Fruit fly (Drosophila melanogaster) whole organism, embryonic: Measurements from ENCODE around the gene ATPsynO.

Source experiments
- Adf1 ChIP-seq: fragments of 200-800 bp; sonication (Bioruptor generic); IDR thresholded peaks from 2 replicates; pipeline ENCODE4 v1.3.6; 2022; ENCODE audit warnings: missing biosample characterization, missing genetic modification characterization
- Atf3 ChIP-seq: fragments of 200-800 bp; sonication (Bioruptor generic); optimal IDR thresholded peaks from 3 replicates; lab custom pipeline; 2016; ENCODE audit warnings: missing biosample characterization, missing genetic modification characterization
- Atf6 ChIP-seq: fragments of 200-800 bp; sonication (Bioruptor generic); IDR thresholded peaks from 2 replicates; pipeline ENCODE4 v1.3.6; 2022; ENCODE audit warnings: missing biosample characterization, missing genetic modification characterization
- BEAF-32 ChIP-seq: fragments of 200-800 bp; sonication (Bioruptor generic); optimal IDR thresholded peaks from 3 replicates; lab custom pipeline; 2017; ENCODE audit warnings: missing biosample characterization, missing genetic modification characterization, mild to moderate bottlenecking, moderate library complexity, missing genetic modification reagents
- CG10462 ChIP-seq: fragments of 200-800 bp; sonication (Bioruptor generic); optimal IDR thresholded peaks from 2 replicates; lab custom pipeline; 2016; ENCODE audit warnings: missing biosample characterization, missing genetic modification characterization
- CG10565 ChIP-seq: fragments of 200-800 bp; sonication (Bioruptor generic); optimal IDR thresholded peaks from 3 replicates; lab custom pipeline; 2016; ENCODE audit warnings: missing biosample characterization, mild to moderate bottlenecking, missing genetic modification characterization
- CG10959 ChIP-seq: fragments of 200-800 bp; sonication (Bioruptor generic); IDR thresholded peaks from 2 replicates; pipeline ENCODE4 v1.3.6; 2022; ENCODE audit warnings: missing biosample characterization, missing genetic modification characterization
- CG12744 ChIP-seq: fragments of 200-800 bp; sonication (Bioruptor generic); optimal IDR thresholded peaks from 2 replicates; lab custom pipeline; 2016; ENCODE audit warnings: missing biosample characterization, missing genetic modification characterization
- CG12769 ChIP-seq: fragments of 200-800 bp; sonication (Bioruptor generic); optimal IDR thresholded peaks from 2 replicates; lab custom pipeline; 2019; ENCODE audit warnings: missing biosample characterization, mild to moderate bottlenecking, missing genetic modification characterization, moderate library complexity
- CG13296 ChIP-seq: fragments of 200-800 bp; sonication (Bioruptor generic); optimal IDR thresholded peaks from 3 replicates; lab custom pipeline; 2018; ENCODE audit warnings: missing biosample characterization, mild to moderate bottlenecking, missing genetic modification characterization
- CG14014 ChIP-seq: fragments of 200-800 bp; sonication (Bioruptor generic); IDR thresholded peaks from 2 replicates; pipeline ENCODE4 v1.3.6; 2022; ENCODE audit warnings: missing biosample characterization, missing genetic modification characterization
- CG15479 ChIP-seq: fragments of 200-800 bp; sonication (Bioruptor generic); optimal IDR thresholded peaks from 3 replicates; lab custom pipeline; 2019; ENCODE audit warnings: missing biosample characterization, mild to moderate bottlenecking, missing genetic modification characterization, moderate library complexity
- CG18599 ChIP-seq: fragments of 200-800 bp; sonication (Bioruptor generic); optimal IDR thresholded peaks from 3 replicates; lab custom pipeline; 2017; ENCODE audit warnings: missing biosample characterization, missing genetic modification characterization, mild to moderate bottlenecking, moderate library complexity, missing genetic modification reagents
- CG31365 ChIP-seq: fragments of 200-800 bp; sonication (Bioruptor generic); optimal IDR thresholded peaks from 2 replicates; lab custom pipeline; 2018; ENCODE audit warnings: missing biosample characterization, mild to moderate bottlenecking, missing genetic modification characterization
- CG3995 ChIP-seq: fragments of 200-800 bp; sonication (Bioruptor generic); optimal IDR thresholded peaks from 3 replicates; lab custom pipeline; 2016; ENCODE audit warnings: missing biosample characterization, missing genetic modification characterization
- CG4424 ChIP-seq: fragments of 200-800 bp; sonication (Bioruptor generic); optimal IDR thresholded peaks from 3 replicates; lab custom pipeline; 2016; ENCODE audit warnings: missing biosample characterization, missing genetic modification characterization
- CG4730 ChIP-seq: fragments of 200-800 bp; sonication (Bioruptor generic); IDR thresholded peaks from 2 replicates; pipeline ENCODE4 v1.3.6; 2022; ENCODE audit warnings: missing biosample characterization, missing genetic modification characterization
- CG4854 ChIP-seq: fragments of 200-800 bp; sonication (Bioruptor generic); optimal IDR thresholded peaks from 2 replicates; lab custom pipeline; 2016; ENCODE audit warnings: missing biosample characterization, missing genetic modification characterization, inconsistent platforms
- CG6175 ChIP-seq: fragments of 200-800 bp; sonication (Bioruptor generic); IDR thresholded peaks from 3 replicates; pipeline ENCODE4 v1.3.6; 2022; ENCODE audit warnings: missing biosample characterization, missing genetic modification characterization
- CG6854 ChIP-seq: fragments of 200-800 bp; sonication (Bioruptor generic); optimal IDR thresholded peaks from 3 replicates; lab custom pipeline; 2017; ENCODE audit warnings: missing biosample characterization, mild to moderate bottlenecking, missing genetic modification characterization
- CG7839 ChIP-seq: fragments of 200-800 bp; sonication (Bioruptor generic); optimal IDR thresholded peaks from 3 replicates; lab custom pipeline; 2018; ENCODE audit warnings: missing biosample characterization, mild to moderate bottlenecking, missing genetic modification characterization, moderate library complexity
- CG7928 ChIP-seq: fragments of 200-800 bp; sonication (Bioruptor generic); optimal IDR thresholded peaks from 2 replicates; lab custom pipeline; 2017; ENCODE audit warnings: missing biosample characterization, mild to moderate bottlenecking, missing genetic modification characterization
- CG8281 ChIP-seq: fragments of 200-800 bp; sonication (Bioruptor generic); optimal IDR thresholded peaks from 2 replicates; lab custom pipeline; 2018; ENCODE audit warnings: missing biosample characterization, mild to moderate bottlenecking, missing genetic modification characterization, moderate library complexity
- Gsc ChIP-seq: fragments of 200-800 bp; sonication (Bioruptor generic); IDR thresholded peaks from 2 replicates; pipeline ENCODE4 v1.3.6; 2022; ENCODE audit warnings: missing biosample characterization, missing genetic modification characterization
- HLHmδ ChIP-seq: fragments of 200-800 bp; sonication (Bioruptor generic); optimal IDR thresholded peaks from 2 replicates; lab custom pipeline; 2018; ENCODE audit warnings: missing biosample characterization, mild to moderate bottlenecking, missing genetic modification characterization, moderate library complexity
- Jarid2 ChIP-seq: fragments of 200-800 bp; sonication (Bioruptor generic); optimal IDR thresholded peaks from 3 replicates; lab custom pipeline; 2017; ENCODE audit warnings: mild to moderate bottlenecking, missing biosample characterization, missing genetic modification reagents, missing genetic modification characterization
- Lim3 ChIP-seq: fragments of 200-800 bp; sonication (Bioruptor generic); IDR thresholded peaks from 2 replicates; pipeline ENCODE4 v1.3.6; 2022; ENCODE audit warnings: missing biosample characterization, missing genetic modification characterization
- MESR4 ChIP-seq: fragments of 200-800 bp; sonication (Bioruptor generic); optimal IDR thresholded peaks from 2 replicates; lab custom pipeline; 2018; ENCODE audit warnings: missing biosample characterization, mild to moderate bottlenecking, missing genetic modification characterization, moderate library complexity
- Max ChIP-seq: fragments of 200-800 bp; sonication (Bioruptor generic); optimal IDR thresholded peaks from 2 replicates; lab custom pipeline; 2016; ENCODE audit warnings: missing biosample characterization, mild to moderate bottlenecking, missing genetic modification characterization
- Med ChIP-seq: fragments of 200-800 bp; sonication (Bioruptor generic); peaks from one replicate; lab custom pipeline; 2016; ENCODE audit warnings: missing biosample characterization, missing genetic modification characterization, mild to moderate bottlenecking, inconsistent platforms, moderate library complexity
- NfI ChIP-seq: fragments of 200-800 bp; sonication (Bioruptor generic); optimal IDR thresholded peaks from 3 replicates; lab custom pipeline; 2018; ENCODE audit warnings: missing biosample characterization, mild to moderate bottlenecking, missing genetic modification characterization, moderate library complexity
- PHDP ChIP-seq: fragments of 200-800 bp; sonication (Bioruptor generic); optimal IDR thresholded peaks from 3 replicates; lab custom pipeline; 2018; ENCODE audit warnings: missing biosample characterization, mild to moderate bottlenecking, missing genetic modification characterization, moderate library complexity
- Ptx1 ChIP-seq: fragments of 200-800 bp; sonication (Bioruptor generic); IDR thresholded peaks from 2 replicates; pipeline ENCODE4 v1.3.6; 2022; ENCODE audit warnings: missing biosample characterization, missing genetic modification characterization
- Sry-δ ChIP-seq: fragments of 200-800 bp; sonication (Bioruptor generic); optimal IDR thresholded peaks from 2 replicates; lab custom pipeline; 2016; ENCODE audit warnings: missing biosample characterization, missing genetic modification characterization
- Ssrp ChIP-seq: fragments of 200-800 bp; sonication (Bioruptor generic); optimal IDR thresholded peaks from 2 replicates; lab custom pipeline; 2018; ENCODE audit warnings: missing biosample characterization, mild to moderate bottlenecking, missing genetic modification characterization, moderate library complexity
- Stat92E ChIP-seq, 3 experiments: fragments of >200 bp in 2 of 3; fragments of 200-800 bp in 1 of 3; sonication (Bioruptor generic) in 1 of 3; optimal IDR thresholded peaks; 2 replicates each; lab custom pipeline; 2017 to 2019; ENCODE audit warnings: missing biosample characterization in 3 of 3, missing genetic modification characterization in 3 of 3, mild to moderate bottlenecking in 1 of 3, moderate library complexity in 1 of 3
- exex ChIP-seq: fragments of 200-800 bp; sonication (Bioruptor generic); optimal IDR thresholded peaks from 4 replicates; lab custom pipeline; 2018; ENCODE audit warnings: missing biosample characterization, mild to moderate bottlenecking, missing genetic modification characterization, moderate library complexity
- gt ChIP-seq: fragments of 200-800 bp; sonication (Bioruptor generic); IDR thresholded peaks from 2 replicates; pipeline ENCODE4 v1.3.6; 2022; ENCODE audit warnings: missing biosample characterization, missing genetic modification characterization
- insv ChIP-seq, 2 experiments: fragments of 200-800 bp; sonication (Bioruptor generic); optimal IDR thresholded peaks; 3 replicates each; lab custom pipeline; 2016 to 2018; ENCODE audit warnings: missing biosample characterization in 2 of 2, missing genetic modification characterization in 2 of 2
- jing ChIP-seq: fragments of 200-800 bp; sonication (Bioruptor generic); optimal IDR thresholded peaks from 2 replicates; lab custom pipeline; 2018; ENCODE audit warnings: missing biosample characterization, mild to moderate bottlenecking, missing genetic modification characterization
- lola ChIP-seq, 3 experiments: fragments of >200 bp in 2 of 3; fragments of 200-800 bp in 1 of 3; sonication (Bioruptor generic) in 1 of 3; optimal IDR thresholded peaks; 2 replicates each; lab custom pipeline; 2017 to 2019; ENCODE audit warnings: missing biosample characterization in 3 of 3, missing genetic modification characterization in 3 of 3, mild to moderate bottlenecking in 1 of 3, moderate library complexity in 1 of 3
- otp ChIP-seq: fragments of 200-800 bp; sonication (Bioruptor generic); IDR thresholded peaks from 3 replicates; pipeline ENCODE4, ENCODE4 v1.3.6; 2022; ENCODE audit warnings: missing biosample characterization, missing genetic modification characterization
- sc ChIP-seq, 3 experiments: fragments of >200 bp in 2 of 3; fragments of 200-800 bp in 1 of 3; sonication (Bioruptor generic) in 1 of 3; optimal IDR thresholded peaks; 2 replicates in 2 of 3; 3 replicates in 1 of 3; lab custom pipeline; 2017; ENCODE audit warnings: mild to moderate bottlenecking in 1 of 3, missing biosample characterization in 1 of 3, missing genetic modification characterization in 1 of 3, missing genetic modification reagents in 1 of 3
- sd ChIP-seq: fragments of 200-800 bp; sonication (Bioruptor generic); optimal IDR thresholded peaks from 3 replicates; lab custom pipeline; 2018; ENCODE audit warnings: missing biosample characterization, mild to moderate bottlenecking, missing genetic modification characterization, moderate library complexity
- sens ChIP-seq: fragments of 200-800 bp; sonication (Bioruptor generic); peaks from one replicate; lab custom pipeline; 2016; ENCODE audit warnings: missing biosample characterization, missing genetic modification characterization
- sqz ChIP-seq: fragments of 200-800 bp; sonication (Bioruptor generic); optimal IDR thresholded peaks from 3 replicates; lab custom pipeline; 2018; ENCODE audit warnings: missing biosample characterization, mild to moderate bottlenecking, missing genetic modification characterization
- ssp ChIP-seq: fragments of 200-800 bp; sonication (Bioruptor generic); IDR thresholded peaks from 2 replicates; pipeline ENCODE4 v1.3.6; 2022; ENCODE audit warnings: missing biosample characterization, missing genetic modification characterization
- tup ChIP-seq: fragments of 200-800 bp; sonication (Bioruptor generic); optimal IDR thresholded peaks from 2 replicates; lab custom pipeline; 2016; ENCODE audit warnings: missing biosample characterization, mild to moderate bottlenecking, missing genetic modification characterization, moderate library complexity
- unc-4 ChIP-seq: fragments of 200-800 bp; sonication (Bioruptor generic); IDR thresholded peaks from 2 replicates; pipeline ENCODE4 v1.3.6; 2022; ENCODE audit warnings: missing biosample characterization, missing genetic modification characterization; ENCODE audit not compliant: partially characterized antibody

Gene ATPsynO

DNA sequence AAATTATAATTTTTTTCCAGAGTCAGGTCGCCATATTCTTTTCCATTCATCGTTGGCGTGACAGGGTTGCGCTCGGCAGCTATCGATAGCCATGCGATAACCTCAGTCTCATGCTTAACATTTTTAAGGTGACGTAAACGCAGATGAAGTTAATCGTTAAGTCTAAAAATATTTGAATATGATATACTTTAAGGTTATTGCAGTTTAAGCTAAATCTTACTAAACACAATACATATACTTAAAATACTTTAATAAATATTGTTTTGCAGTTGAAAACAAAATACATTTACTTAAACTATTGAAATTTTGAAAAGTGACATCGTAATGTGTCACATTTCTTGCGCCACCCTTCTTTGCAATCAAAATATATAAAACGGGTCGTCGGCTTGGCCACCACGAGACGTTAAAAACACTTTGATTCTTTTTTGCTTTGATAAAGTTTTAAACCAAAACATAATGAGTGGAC is 9.8 kb downstream of the ATPsynO start, which contains the start of the genes Cp190 and CG4338 (continued):
- TF ChIP-seq otp (GFP tag; lab: Robert Waterston, UW): peak; percentile 91
- TF ChIP-seq CG8281 (tag; lab: Kevin White, UChicago): peak; percentile 93
- peak; percentile 84 for TF ChIP-seq CG12744 (GFP tag; lab: Kevin White, UChicago)
- peak; percentile 61 for TF ChIP-seq MESR4
- TF ChIP-seq unc-4 (GFP tag; lab: Robert Waterston, UW): peak; percentile 83
- TF ChIP-seq jing (GFP tag; lab: Kevin White, UChicago): peak; percentile 92
- TF ChIP-seq CG10462: peak; percentile 95
- peak; percentile 99 for TF ChIP-seq sens
- TF ChIP-seq CG6854 (GFP tag; lab: Kevin White, UChicago): peak; percentile 95
- peak in 1 of 3 experiments; percentile 95 for TF ChIP-seq Stat92E (GFP tag; optimal IDR thresholded peaks at IDR 0.05; lab: Kevin White, UChicago)
- peak; percentile 92 for TF ChIP-seq exex
- peak; percentile 91 for TF ChIP-seq CG4854
- TF ChIP-seq CG4424 (GFP tag; lab: Kevin White, UChicago): peak; percentile 98
- peak; percentile 93 for TF ChIP-seq BEAF-32
- TF ChIP-seq CG6175: peak; percentile 90
- TF ChIP-seq tup (GFP tag; lab: Kevin White, UChicago): peak; percentile 91
- peak in 1 of 3 experiments; percentile 99 for TF ChIP-seq lola (GFP tag; optimal IDR thresholded peaks at IDR 0.05; lab: Kevin White, UChicago)
- peak; percentile 3 for TF ChIP-seq HLHmδ (GFP tag; lab: Kevin White, UChicago)
- peak; percentile 99 for TF ChIP-seq Ssrp (tag; lab: Kevin White, UChicago)
- TF ChIP-seq CG3995 (GFP tag; lab: Kevin White, UChicago): peak; percentile 84
- TF ChIP-seq Jarid2: peak; percentile 84
- peak; percentile 80 for TF ChIP-seq CG7928
- TF ChIP-seq CG12769: peak; percentile 97
- peak; percentile 98 for TF ChIP-seq CG18599
- TF ChIP-seq CG10565 (GFP tag; lab: Kevin White, UChicago): peak; percentile 61
- peak; percentile 98 for TF ChIP-seq Ptx1 (GFP tag; lab: Robert Waterston, UW)
- peak; percentile 79 for TF ChIP-seq Adf1 (GFP tag; lab: Robert Waterston, UW)
- peak; percentile 91 for TF ChIP-seq gt (GFP tag; lab: Robert Waterston, UW)
- peak; percentile 95 for TF ChIP-seq CG10959 (GFP tag; lab: Robert Waterston, UW)
- peak; percentile 97 for TF ChIP-seq Atf6 (GFP tag; lab: Robert Waterston, UW)
- peak; percentile 94 for TF ChIP-seq sd (tag; lab: Kevin White, UChicago)
- peak; percentile 98 for TF ChIP-seq NfI
- TF ChIP-seq CG13296: peak; percentile 99
- TF ChIP-seq insv (GFP tag; optimal IDR thresholded peaks at IDR 0.05; lab: Kevin White, UChicago): peak in 1 of 2 experiments; percentile 85
- peak; percentile 99 for TF ChIP-seq sqz (GFP tag; lab: Kevin White, UChicago)
- peak; percentile 99 for TF ChIP-seq PHDP
- no peak; the same call in none of the 2 replicates for TF ChIP-seq CG4730 (GFP tag; lab: Robert Waterston, UW)
- TF ChIP-seq Med (GFP tag; lab: Kevin White, UChicago): peak; percentile 98
- no peak for TF ChIP-seq sc (optimal IDR thresholded peaks at IDR 0.05; lab: Kevin White, UChicago)
- TF ChIP-seq sc (GFP tag; optimal IDR thresholded peaks at IDR 0.05; lab: Kevin White, UChicago): peak; percentile 97
- TF ChIP-seq ssp: peak; percentile 91
- TF ChIP-seq CG31365 (tag; lab: Kevin White, UChicago): peak; percentile 85
- TF ChIP-seq Gsc (GFP tag; lab: Robert Waterston, UW): peak; percentile 87; the same call in 1 of the 2 replicates
- peak; percentile 84 for TF ChIP-seq Atf3 (GFP tag; lab: Kevin White, UChicago)
- peak; percentile 98 for TF ChIP-seq Max (GFP tag; lab: Kevin White, UChicago)
- TF ChIP-seq CG14014 (GFP tag; lab: Robert Waterston, UW): peak; percentile 97
- TF ChIP-seq CG7839 (tag; lab: Kevin White, UChicago): peak; percentile 99
- TF ChIP-seq CG15479 (GFP tag; lab: Kevin White, UChicago): peak; percentile 81
- peak; percentile 85 for TF ChIP-seq Lim3
- peak; percentile 87 for TF ChIP-seq Sry-δ
